Worm (Caenorhabditis elegans) whole organism, L4 larva: ENCODE data around the gene ttc-4.
A peak's percentile ranks its signal among the peaks of the same experiment; 100 is the strongest.

Experiments used
- F10B5.3 ChIP-seq: sonication (generic microtip); optimal IDR thresholded peaks from 2 replicates; lab custom pipeline; 2016; ENCODE audit warnings: mild to moderate bottlenecking, missing genetic modification characterization, missing compliant biosample characterization
- F26F4.8 ChIP-seq: fragments of 200-800 bp; sonication (Bioruptor generic); conservative IDR thresholded peaks from 2 replicates; pipeline ENCODE4 v1.3.6; 2022; ENCODE audit warnings: missing genetic modification characterization, missing compliant biosample characterization
- F37D6.2 ChIP-seq: sonication (generic microtip); optimal IDR thresholded peaks from 2 replicates; lab custom pipeline; 2016; ENCODE audit warnings: mild to moderate bottlenecking, missing genetic modification characterization, missing compliant biosample characterization
- F44E2.7 ChIP-seq: fragments of 200-800 bp; sonication (Bioruptor generic); IDR thresholded peaks from 2 replicates; pipeline ENCODE4 v2.1.2; 2022; ENCODE audit warnings: missing genetic modification characterization, missing compliant biosample characterization
- R02D3.7 ChIP-seq: fragments of 150-350 bp; sonication (generic microtip); optimal IDR thresholded peaks from 3 replicates; lab custom pipeline; 2014; ENCODE audit warnings: missing biosample characterization, missing genetic modification characterization
- T26A8.4 ChIP-seq: fragments of 200-800 bp; sonication (Bioruptor generic); IDR thresholded peaks from 2 replicates; pipeline ENCODE4 v1.3.6; 2022; ENCODE audit warnings: missing genetic modification characterization, missing compliant biosample characterization
- Y5F2A.4 ChIP-seq: fragments of 200-800 bp; sonication (Bioruptor generic); optimal IDR thresholded peaks from 2 replicates; lab custom pipeline; 2018; ENCODE audit warnings: mild to moderate bottlenecking, missing genetic modification characterization, missing compliant biosample characterization
- ZK337.2 ChIP-seq: fragments of 200-800 bp; sonication (Bioruptor generic); IDR thresholded peaks from 2 replicates; pipeline ENCODE4 v1.3.6; 2022; ENCODE audit warnings: missing genetic modification reagents, missing genetic modification characterization, missing compliant biosample characterization
- aha-1 ChIP-seq: fragments of 150-350 bp; peaks from one replicate; lab custom pipeline; 2014; ENCODE audit warnings: missing biosample characterization, missing genetic modification characterization
- aly-2 ChIP-seq: sonication (generic microtip); optimal IDR thresholded peaks from 2 replicates; lab custom pipeline; 2018; ENCODE audit warnings: missing biosample characterization, missing genetic modification characterization
- attf-4 ChIP-seq: sonication (generic microtip); optimal IDR thresholded peaks from 3 replicates; lab custom pipeline; 2017; ENCODE audit warnings: missing biosample characterization, missing genetic modification characterization
- ceh-20 ChIP-seq: fragments of 200-800 bp; sonication (Bioruptor generic); IDR thresholded peaks from 2 replicates; pipeline ENCODE4 v1.3.6; 2022; ENCODE audit warnings: missing genetic modification reagents, missing genetic modification characterization, missing compliant biosample characterization
- ceh-32 ChIP-seq: sonication (generic microtip); optimal IDR thresholded peaks from 2 replicates; lab custom pipeline; 2016; ENCODE audit warnings: mild to moderate bottlenecking, missing genetic modification characterization, missing compliant biosample characterization; ENCODE audit not compliant: poor library complexity
- ceh-44 ChIP-seq: fragments of 200-800 bp; sonication (Bioruptor generic); IDR thresholded peaks from 2 replicates; pipeline ENCODE4 v1.3.6; 2022; ENCODE audit warnings: missing genetic modification reagents, missing genetic modification characterization, missing compliant biosample characterization
- ces-1 ChIP-seq: fragments of 150-350 bp; sonication (generic microtip); optimal IDR thresholded peaks from 4 replicates; lab custom pipeline; 2014; ENCODE audit warnings: missing biosample characterization, missing genetic modification reagents, missing genetic modification characterization
- cey-2 ChIP-seq: sonication (generic microtip); optimal IDR thresholded peaks from 3 replicates; lab custom pipeline; 2017; ENCODE audit warnings: missing genetic modification characterization, mild to moderate bottlenecking, missing compliant biosample characterization, antibody characterized with exemption, borderline replicate concordance; ENCODE audit not compliant: insufficient read depth
- ctbp-1 ChIP-seq: fragments of 200-800 bp; sonication (Bioruptor generic); IDR thresholded peaks from 2 replicates; pipeline ENCODE4 v1.3.6; 2022; ENCODE audit warnings: missing genetic modification reagents, missing genetic modification characterization, missing compliant biosample characterization
- daf-12 ChIP-seq: fragments of 150-350 bp; optimal IDR thresholded peaks from 2 replicates; lab custom pipeline; 2014; ENCODE audit warnings: missing biosample characterization, missing genetic modification reagents, missing genetic modification characterization
- dmd-9 ChIP-seq: fragments of 200-800 bp; sonication (Bioruptor generic); IDR thresholded peaks from 2 replicates; pipeline ENCODE4 v1.3.6; 2022; ENCODE audit warnings: missing genetic modification reagents, missing genetic modification characterization, missing compliant biosample characterization
- duxl-1 ChIP-seq: sonication (generic microtip); optimal IDR thresholded peaks from 2 replicates; lab custom pipeline; 2016; ENCODE audit warnings: mild to moderate bottlenecking, missing genetic modification characterization, moderate library complexity, missing compliant biosample characterization; ENCODE audit not compliant: poor library complexity
- egl-43 ChIP-seq: fragments of 200-800 bp; sonication (Bioruptor generic); IDR thresholded peaks from 2 replicates; pipeline ENCODE4 v1.3.6; 2022; ENCODE audit warnings: missing genetic modification reagents, missing genetic modification characterization, missing compliant biosample characterization
- fos-1 ChIP-seq: fragments of 150-350 bp; optimal IDR thresholded peaks from 2 replicates; lab custom pipeline; 2014; ENCODE audit warnings: missing biosample characterization, missing genetic modification characterization
- gei-8 ChIP-seq: fragments of 200-800 bp; sonication (Bioruptor generic); optimal IDR thresholded peaks from 2 replicates; lab custom pipeline; 2018; ENCODE audit warnings: mild to moderate bottlenecking, missing genetic modification characterization, missing compliant biosample characterization
- hlh-11 ChIP-seq: fragments of 200-800 bp; sonication (Bioruptor generic); optimal IDR thresholded peaks from 2 replicates; lab custom pipeline; 2018; ENCODE audit warnings: mild to moderate bottlenecking, missing genetic modification characterization, missing compliant biosample characterization
- hlh-30 ChIP-seq: sonication (generic microtip); optimal IDR thresholded peaks from 2 replicates; lab custom pipeline; 2017; ENCODE audit warnings: antibody characterized with exemption, mild to moderate bottlenecking, missing genetic modification characterization, missing compliant biosample characterization; ENCODE audit not compliant: insufficient read depth
- hmg-1.1 ChIP-seq: fragments of 200-800 bp; sonication (Bioruptor generic); IDR thresholded peaks from 2 replicates; pipeline ENCODE4 v1.3.6; 2022; ENCODE audit warnings: missing genetic modification reagents, missing genetic modification characterization, missing compliant biosample characterization
- lim-7 ChIP-seq: fragments of 200-800 bp; sonication (Bioruptor generic); IDR thresholded peaks from 2 replicates; pipeline ENCODE4 v1.3.6; 2022; ENCODE audit warnings: missing genetic modification characterization, missing compliant biosample characterization
- lsy-2 ChIP-seq, 2 experiments: fragments of 150-350 bp in 1 of 2; sonication (generic microtip) in 1 of 2; optimal IDR thresholded peaks; 2 replicates each; lab custom pipeline; 2014 to 2017; ENCODE audit warnings: missing biosample characterization in 2 of 2, missing genetic modification characterization in 2 of 2
- madf-9 ChIP-seq: fragments of 200-800 bp; sonication (Bioruptor generic); conservative IDR thresholded peaks from 2 replicates; pipeline ENCODE4 v1.3.6; 2022; ENCODE audit warnings: missing genetic modification reagents, missing genetic modification characterization, missing compliant biosample characterization
- mdl-1 ChIP-seq, 2 experiments: fragments of 150-350 bp in 1 of 2; sonication (generic microtip) in 1 of 2; optimal IDR thresholded peaks; 2 replicates each; lab custom pipeline; 2014 to 2017; ENCODE audit warnings: missing biosample characterization in 2 of 2, missing genetic modification characterization in 2 of 2
- mep-1 ChIP-seq: fragments of 150-350 bp; sonication (generic microtip); optimal IDR thresholded peaks from 3 replicates; lab custom pipeline; 2014; ENCODE audit warnings: missing biosample characterization, missing genetic modification characterization
- nhr-10 ChIP-seq: fragments of 150-350 bp; optimal IDR thresholded peaks from 2 replicates; lab custom pipeline; 2014; ENCODE audit warnings: missing biosample characterization, missing genetic modification characterization
- nhr-111 ChIP-seq: fragments of 200-800 bp; sonication (Bioruptor generic); optimal IDR thresholded peaks from 2 replicates; lab custom pipeline; 2018; ENCODE audit warnings: mild to moderate bottlenecking, missing genetic modification characterization, missing compliant biosample characterization
- nhr-28 ChIP-seq: fragments of 150-350 bp; optimal IDR thresholded peaks from 2 replicates; lab custom pipeline; 2014; ENCODE audit warnings: missing biosample characterization, missing genetic modification characterization
- nhr-42 ChIP-seq: fragments of 200-800 bp; sonication (Bioruptor generic); IDR thresholded peaks from 2 replicates; pipeline ENCODE4 v1.3.6; 2022; ENCODE audit warnings: missing genetic modification characterization, missing compliant biosample characterization
- nhr-48 ChIP-seq: sonication (generic microtip); optimal IDR thresholded peaks from 2 replicates; lab custom pipeline; 2016; ENCODE audit warnings: mild to moderate bottlenecking, missing genetic modification characterization, missing compliant biosample characterization
- nhr-6 ChIP-seq: fragments of 150-350 bp; optimal IDR thresholded peaks from 2 replicates; lab custom pipeline; 2014; ENCODE audit warnings: missing biosample characterization, missing genetic modification characterization
- nhr-77 ChIP-seq: fragments of 150-350 bp; optimal IDR thresholded peaks from 2 replicates; lab custom pipeline; 2014; ENCODE audit warnings: missing biosample characterization, missing genetic modification characterization
- rbr-2 ChIP-seq: sonication (generic microtip); optimal IDR thresholded peaks from 2 replicates; lab custom pipeline; 2016; ENCODE audit warnings: missing genotype, missing genetic modification characterization, missing compliant biosample characterization
- skn-1 ChIP-seq: fragments of 150-350 bp; optimal IDR thresholded peaks from 2 replicates; lab custom pipeline; 2014; ENCODE audit warnings: missing biosample characterization, missing genetic modification characterization
- spr-1 ChIP-seq: sonication (generic microtip); optimal IDR thresholded peaks from 2 replicates; lab custom pipeline; 2016; ENCODE audit warnings: mild to moderate bottlenecking, missing genetic modification characterization, missing compliant biosample characterization
- tra-1 ChIP-seq: fragments of 200-800 bp; sonication (Bioruptor generic); IDR thresholded peaks from 2 replicates; pipeline ENCODE4 v1.3.6; 2022; ENCODE audit warnings: missing genetic modification reagents, missing genetic modification characterization, missing compliant biosample characterization
- unc-130 ChIP-seq: sonication (generic microtip); optimal IDR thresholded peaks from 2 replicates; lab custom pipeline; 2016; ENCODE audit warnings: missing genetic modification reagents, missing genetic modification characterization, missing compliant biosample characterization
- vab-7 ChIP-seq: fragments of 200-800 bp; sonication (Bioruptor generic); IDR thresholded peaks from 2 replicates; pipeline ENCODE4 v1.3.6; 2022; ENCODE audit warnings: missing genetic modification reagents, missing genetic modification characterization, missing compliant biosample characterization
- ztf-11 ChIP-seq: fragments of 150-350 bp; optimal IDR thresholded peaks from 2 replicates; lab custom pipeline; 2014; ENCODE audit warnings: missing biosample characterization, missing genetic modification characterization
- ztf-7 ChIP-seq: fragments of 150-350 bp; optimal IDR thresholded peaks from 2 replicates; lab custom pipeline; 2014; ENCODE audit warnings: missing biosample characterization, missing genetic modification characterization

Gene ttc-4

ce11 chrII:5577060-5577459 is 17.5 kb upstream of the ttc-4 start (continued):
- TF ChIP-seq ces-1 (GFP tag; lab: Kevin White, UChicago) (no peak), F37D6.2 (tag; lab: Kevin White, UChicago) (peak; percentile 17), nhr-42 (GFP tag; lab: Robert Waterston, UW) (0 out of 2 replicates have a peak, but pooled peaks have one; percentile 44), cey-2 (no peak), lim-7 (GFP tag; lab: Robert Waterston, UW) (peak; percentile 77), Y5F2A.4 (peak; percentile 34), nhr-111 (GFP tag; lab: Kevin White, UChicago) (no peak), lsy-2 (tag; optimal IDR thresholded peaks at IDR 0.05; lab: Kevin White, UChicago) (no peak), nhr-6 (tag; lab: Kevin White, UChicago) (no peak), hmg-1.1 (peak; percentile 80), gei-8 (peak; percentile 4), mep-1 (tag; lab: Kevin White, UChicago) (no peak), nhr-28 (tag; lab: Kevin White, UChicago) (peak; percentile 18), ceh-32 (tag; lab: Kevin White, UChicago) (no peak), aha-1 (peak; percentile 77), egl-43 (GFP tag; lab: Robert Waterston, UW) (peak; percentile 90), fos-1 (tag; lab: Kevin White, UChicago) (no peak), hlh-30 (tag; lab: Kevin White, UChicago) (peak; percentile 52), nhr-77 (tag; lab: Kevin White, UChicago) (peak; percentile 19), ceh-44 (GFP tag; lab: Robert Waterston, UW) (0 out of 2 replicates have a peak, but pooled peaks have one; percentile 26), skn-1 (tag; lab: Kevin White, UChicago) (no peak), madf-9 (peak; percentile 55; the same call in 1 of the 2 replicates), unc-130 (GFP tag; lab: Kevin White, UChicago) (peak; percentile 51), ztf-7 (tag; lab: Kevin White, UChicago) (peak; percentile 25), attf-4 (tag; lab: Kevin White, UChicago) (no peak), spr-1 (peak; percentile 11), nhr-48 (no peak), nhr-10 (tag; lab: Kevin White, UChicago) (no peak), tra-1 (GFP tag; lab: Robert Waterston, UW) (peak; percentile 54; the same call in 1 of the 2 replicates), dmd-9 (GFP tag; lab: Robert Waterston, UW) (peak; percentile 56), R02D3.7 (no peak), F10B5.3 (tag; lab: Kevin White, UChicago) (no peak), vab-7 (GFP tag; lab: Robert Waterston, UW) (peak; percentile 67; the same call in 1 of the 2 replicates), ZK337.2 (GFP tag; lab: Robert Waterston, UW) (no peak), F26F4.8 (GFP tag; lab: Robert Waterston, UW) (no peak), duxl-1 (tag; lab: Kevin White, UChicago) (peak; percentile 41), ceh-20 (GFP tag; lab: Robert Waterston, UW) (peak; percentile 46; the same call in 1 of the 2 replicates), ztf-11 (tag; lab: Kevin White, UChicago) (no peak), daf-12 (tag; lab: Kevin White, UChicago) (no peak), rbr-2 (tag; lab: Kevin White, UChicago) (peak; percentile 60), ctbp-1 (GFP tag; lab: Robert Waterston, UW) (peak; percentile 63; the same call in 1 of the 2 replicates), hlh-11 (peak; percentile 46), F44E2.7 (0 out of 2 replicates have a peak, but pooled peaks have one; percentile 64), mdl-1 (tag; optimal IDR thresholded peaks at IDR 0.05; lab: Kevin White, UChicago) (no peak), aly-2 (no peak), T26A8.4 (GFP tag; lab: Robert Waterston, UW) (peak; percentile 50; the same call in 1 of the 2 replicates)
- TF ChIP-seq, all 104 proteins: peak for 44
